Worm (Caenorhabditis elegans): ENCODE results near the gene F58F12.2.

DNA sequence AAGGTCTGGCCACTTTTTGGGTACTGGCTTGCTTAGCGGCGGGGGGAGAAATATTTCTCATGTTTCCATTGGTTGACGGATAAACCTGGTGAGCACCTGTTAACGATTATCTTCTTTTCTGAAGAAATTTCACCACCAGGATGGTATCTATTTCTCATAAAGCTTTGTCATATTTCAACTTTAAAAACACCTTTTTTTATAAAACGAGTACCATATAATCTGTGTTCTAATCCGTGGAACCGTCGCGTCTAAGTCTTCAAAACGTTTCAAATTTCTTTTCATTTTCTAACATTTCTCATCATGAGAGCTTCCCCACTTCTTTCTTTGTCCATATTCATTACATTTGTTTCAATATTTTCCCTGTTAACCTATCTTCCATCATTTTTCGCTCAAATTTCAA lies 38.2 kb upstream of the F58F12.2 start, which contains the start of gene col-75:
- TF ChIP-seq C34F6.9 (tag; optimal IDR thresholded peaks at IDR 0.05), result no peak
- TF ChIP-seq elt-3 (tag; optimal IDR thresholded peaks at IDR 0.05), result no peak
- TF ChIP-seq nhr-77 (tag; optimal IDR thresholded peaks at IDR 0.05), result no peak
- TF ChIP-seq mab-5 (tag; optimal IDR thresholded peaks at IDR 0.05), result no peak
- TF ChIP-seq nhr-11 (tag; optimal IDR thresholded peaks at IDR 0.05), result no peak
- TF ChIP-seq ztf-11 (tag; optimal IDR thresholded peaks at IDR 0.05), result no peak
- no peak for TF ChIP-seq skn-1 (tag; optimal IDR thresholded peaks at IDR 0.05)
- TF ChIP-seq snpc-4 (tag; optimal IDR thresholded peaks at IDR 0.05), result no peak
- no peak for TF ChIP-seq unc-62 (GFP tag; optimal IDR thresholded peaks at IDR 0.05)
- TF ChIP-seq nhr-25 (tag; optimal IDR thresholded peaks at IDR 0.05), result no peak
- TF ChIP-seq ama-1 (optimal IDR thresholded peaks at IDR 0.05), result no peak
- TF ChIP-seq F13H6.1 (tag; optimal IDR thresholded peaks at IDR 0.05), result no peak
- TF ChIP-seq lin-11 (tag; optimal IDR thresholded peaks at IDR 0.05), result no peak

Data from whole organism, L2 larva.